Worm (Caenorhabditis elegans) whole organism, young adult: ENCODE measurements around the gene cdr-4.

Experiments used
- B0261.1 ChIP-seq: sonication (generic microtip); optimal IDR thresholded peaks from 2 replicates; lab custom pipeline; 2016; ENCODE audit warnings: mild to moderate bottlenecking, missing genetic modification characterization, moderate library complexity, missing compliant biosample characterization
- B0336.3 ChIP-seq: fragments of 200-800 bp; sonication (Bioruptor generic); IDR thresholded peaks from 2 replicates; pipeline ENCODE4 v1.3.6; 2022; ENCODE audit warnings: missing genetic modification characterization, missing compliant biosample characterization
- F10E7.11 ChIP-seq: sonication (generic microtip); optimal IDR thresholded peaks from 2 replicates; lab custom pipeline; 2017; ENCODE audit warnings: mild to moderate bottlenecking, missing genetic modification characterization, moderate library complexity, missing compliant biosample characterization
- F37B4.10 ChIP-seq: fragments of 200-800 bp; sonication (Bioruptor generic); IDR thresholded peaks from 2 replicates; pipeline ENCODE4 v1.3.6; 2022; ENCODE audit warnings: missing genetic modification characterization, missing compliant biosample characterization
- Y53G8AR.9 ChIP-seq: fragments of 200-800 bp; sonication (Bioruptor generic); conservative IDR thresholded peaks from 2 replicates; pipeline ENCODE4 v1.3.6; 2022; ENCODE audit warnings: missing genetic modification reagents, missing genetic modification characterization, missing compliant biosample characterization
- bed-2 ChIP-seq: fragments of 200-800 bp; sonication (Bioruptor generic); IDR thresholded peaks from 2 replicates; pipeline ENCODE4 v1.3.6; 2022; ENCODE audit warnings: missing genetic modification reagents, missing genetic modification characterization, missing compliant biosample characterization
- cebp-2 ChIP-seq: fragments of 200-800 bp; sonication (Bioruptor generic); IDR thresholded peaks from 2 replicates; pipeline ENCODE4 v1.3.6; 2022; ENCODE audit warnings: missing genetic modification characterization, missing compliant biosample characterization
- ceh-100 ChIP-seq: fragments of 200-800 bp; sonication (Bioruptor generic); IDR thresholded peaks from 2 replicates; pipeline ENCODE4 v1.3.6; 2022; ENCODE audit warnings: missing genetic modification reagents, missing genetic modification characterization, missing compliant biosample characterization
- dox-1 ChIP-seq: fragments of 200-800 bp; sonication (Bioruptor generic); IDR thresholded peaks from 2 replicates; pipeline ENCODE4 v1.3.6; 2022; ENCODE audit warnings: missing genetic modification reagents, missing genetic modification characterization, missing compliant biosample characterization
- egl-44 ChIP-seq: fragments of 200-800 bp; sonication (Bioruptor generic); IDR thresholded peaks from 2 replicates; pipeline ENCODE4 v1.3.6; 2022; ENCODE audit warnings: missing genetic modification reagents, missing genetic modification characterization, missing compliant biosample characterization
- hmg-20 ChIP-seq: fragments of 200-800 bp; sonication (Bioruptor generic); IDR thresholded peaks from 2 replicates; pipeline ENCODE4 v1.3.6; 2022; ENCODE audit warnings: missing genetic modification reagents, missing genetic modification characterization, missing compliant biosample characterization
- hsf-1 ChIP-seq: fragments of 200-800 bp; sonication (Bioruptor generic); IDR thresholded peaks from 2 replicates; pipeline ENCODE4 v1.3.6; 2022; ENCODE audit warnings: missing genetic modification reagents, missing genetic modification characterization, missing compliant biosample characterization
- lin-54 ChIP-seq: fragments of 200-800 bp; sonication (Bioruptor generic); optimal IDR thresholded peaks from 2 replicates; lab custom pipeline; 2018; ENCODE audit warnings: mild to moderate bottlenecking, missing genetic modification characterization, missing compliant biosample characterization
- rcor-1 ChIP-seq: fragments of 200-800 bp; sonication (Bioruptor generic); IDR thresholded peaks from 2 replicates; pipeline ENCODE4 v1.3.6; 2022; ENCODE audit warnings: missing genetic modification reagents, missing genetic modification characterization, missing compliant biosample characterization
- repo-1 ChIP-seq: sonication (generic microtip); optimal IDR thresholded peaks from 2 replicates; lab custom pipeline; 2017; ENCODE audit warnings: mild to moderate bottlenecking, missing genetic modification characterization, missing compliant biosample characterization
- snpc-1.1 ChIP-seq: sonication (generic microtip); optimal IDR thresholded peaks from 2 replicates; lab custom pipeline; 2017; ENCODE audit warnings: missing genetic modification characterization, mild to moderate bottlenecking, missing compliant biosample characterization, antibody characterized with exemption, moderate library complexity, missing genotype, missing genetic modification reagents; ENCODE audit not compliant: insufficient read depth
- sptf-2 ChIP-seq: fragments of 200-800 bp; sonication (Bioruptor generic); optimal IDR thresholded peaks from 2 replicates; lab custom pipeline; 2018; ENCODE audit warnings: mild to moderate bottlenecking, missing genetic modification characterization, missing compliant biosample characterization
- ztf-3 ChIP-seq: fragments of 200-800 bp; sonication (Bioruptor generic); optimal IDR thresholded peaks from 2 replicates; lab custom pipeline; 2018; ENCODE audit warnings: mild to moderate bottlenecking, missing genetic modification characterization, missing compliant biosample characterization

Gene cdr-4

DNA sequence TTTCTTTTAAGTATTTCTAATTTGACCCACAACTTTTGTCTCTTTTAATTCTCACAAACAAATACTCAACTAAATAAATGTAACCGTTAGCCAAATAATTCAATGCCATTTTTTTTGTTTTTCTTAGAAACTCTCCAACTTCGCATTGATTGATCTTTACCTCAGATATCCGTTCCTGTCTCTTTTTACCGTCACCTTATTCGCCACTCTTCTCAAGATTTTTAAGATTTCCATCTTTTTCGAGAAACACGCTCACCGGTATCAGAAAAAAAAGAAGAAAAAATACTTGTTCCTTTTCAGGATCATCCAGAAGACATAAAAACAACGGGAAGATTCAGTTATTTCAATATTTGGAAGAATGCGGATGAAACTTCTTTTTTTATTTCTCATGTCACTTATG, 50.1 kb downstream of the cdr-4 start, which contains the start of gene F23H12.5:
Gene F23H12.5, plus strand, starts transcription at position 301 of the 400 bp plus-strand sequence.
- no peak for TF ChIP-seq rcor-1 (GFP tag; lab: Robert Waterston, UW)
- no peak for TF ChIP-seq F10E7.11 (tag; lab: Kevin White, UChicago)
- no peak for TF ChIP-seq sptf-2 (GFP tag; lab: Kevin White, UChicago)
- TF ChIP-seq hmg-20, result no peak
- TF ChIP-seq dox-1 (GFP tag; lab: Robert Waterston, UW), result no peak
- no peak for TF ChIP-seq ztf-3
- no peak for TF ChIP-seq Y53G8AR.9 (GFP tag; lab: Robert Waterston, UW)
- TF ChIP-seq repo-1 (tag; lab: Kevin White, UChicago), result no peak
- TF ChIP-seq hsf-1 (GFP tag; lab: Robert Waterston, UW), result no peak

DNA sequence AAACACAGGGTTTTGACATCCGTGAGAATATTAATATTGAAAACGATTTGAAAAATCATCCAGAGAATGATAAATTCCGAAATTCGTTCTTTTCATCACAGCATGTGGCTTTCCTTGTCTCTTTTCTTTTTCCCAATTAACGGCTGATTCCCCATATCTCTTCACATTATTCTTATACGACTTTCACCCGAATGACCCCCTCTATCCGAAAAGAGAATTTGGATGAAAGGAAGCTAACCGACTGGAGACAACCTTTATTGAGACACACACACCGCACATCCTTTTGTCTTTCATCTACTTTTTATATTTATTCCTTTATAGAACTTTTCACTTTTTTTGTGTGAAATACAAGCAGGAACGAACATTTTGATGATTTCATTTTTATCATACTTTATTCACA, 50.8 kb downstream of the cdr-4 start:
- TF ChIP-seq F37B4.10 (GFP tag; lab: Robert Waterston, UW) (no peak), snpc-1.1 (tag; lab: Kevin White, UChicago) (no peak), lin-54 (no peak), cebp-2 (GFP tag; lab: Robert Waterston, UW) (no peak), B0336.3 (no peak), egl-44 (GFP tag; lab: Robert Waterston, UW) (no peak), ceh-100 (GFP tag; lab: Robert Waterston, UW) (no peak), bed-2 (GFP tag; lab: Robert Waterston, UW) (no peak), B0261.1 (tag; lab: Kevin White, UChicago) (no peak)
- TF ChIP-seq, all 124 proteins: peak for 0
